Fruit fly (Drosophila melanogaster) whole organism, pupa: ENCODE data around the gene Atx2.

Source experiments
- CG10348 ChIP-seq: fragments of 200-800 bp; sonication (Bioruptor generic); IDR thresholded peaks from 2 replicates; pipeline ENCODE4 v1.3.6; 2022; ENCODE audit warnings: missing biosample characterization, missing genetic modification characterization
- CG12605 ChIP-seq: fragments of 200-800 bp; sonication (Bioruptor generic); IDR thresholded peaks from 2 replicates; pipeline ENCODE4 v1.3.6; 2022; ENCODE audit warnings: missing biosample characterization, missing genetic modification characterization
- CG13204 ChIP-seq: fragments of 200-800 bp; sonication (Bioruptor generic); optimal IDR thresholded peaks from 2 replicates; lab custom pipeline; 2018; ENCODE audit warnings: missing biosample characterization, mild to moderate bottlenecking, missing genetic modification characterization, moderate library complexity
- CG14655 ChIP-seq: fragments of 200-800 bp; sonication (Bioruptor generic); optimal IDR thresholded peaks from 3 replicates; lab custom pipeline; 2017; ENCODE audit warnings: mild to moderate bottlenecking, missing biosample characterization, missing genetic modification reagents, missing genetic modification characterization
- CG15710 ChIP-seq: fragments of 200-800 bp; sonication (Bioruptor generic); optimal IDR thresholded peaks from 2 replicates; lab custom pipeline; 2018; ENCODE audit warnings: missing biosample characterization, mild to moderate bottlenecking, missing genetic modification characterization, moderate library complexity
- CG17806 ChIP-seq: fragments of 200-800 bp; sonication (Bioruptor generic); optimal IDR thresholded peaks from 2 replicates; lab custom pipeline; 2018; ENCODE audit warnings: missing biosample characterization, mild to moderate bottlenecking, missing genetic modification characterization, moderate library complexity
- CG34367 ChIP-seq: fragments of 200-800 bp; sonication (Bioruptor generic); optimal IDR thresholded peaks from 2 replicates; lab custom pipeline; 2018; ENCODE audit warnings: missing biosample characterization, mild to moderate bottlenecking, missing genetic modification characterization
- CG4496 ChIP-seq: fragments of 200-800 bp; sonication (Bioruptor generic); IDR thresholded peaks from 3 replicates; pipeline ENCODE4 v1.3.6; 2022; ENCODE audit warnings: missing biosample characterization, missing genetic modification characterization
- CG8159 ChIP-seq: fragments of 200-800 bp; sonication (Bioruptor generic); optimal IDR thresholded peaks from 3 replicates; lab custom pipeline; 2018; ENCODE audit warnings: missing biosample characterization, mild to moderate bottlenecking, missing genetic modification characterization, moderate library complexity
- CG8301 ChIP-seq: fragments of 200-800 bp; sonication (Bioruptor generic); optimal IDR thresholded peaks from 2 replicates; lab custom pipeline; 2018; ENCODE audit warnings: missing biosample characterization, mild to moderate bottlenecking, missing genetic modification characterization
- CG9948 ChIP-seq: fragments of 200-800 bp; sonication (Bioruptor generic); optimal IDR thresholded peaks from 2 replicates; lab custom pipeline; 2018; ENCODE audit warnings: missing biosample characterization, mild to moderate bottlenecking, missing genetic modification characterization, moderate library complexity
- D1 ChIP-seq: fragments of 200-800 bp; sonication (Bioruptor generic); optimal IDR thresholded peaks from 2 replicates; lab custom pipeline; 2018; ENCODE audit warnings: missing biosample characterization, mild to moderate bottlenecking, missing genetic modification characterization, moderate library complexity
- EcR ChIP-seq: fragments of 200-800 bp; sonication (Bioruptor generic); optimal IDR thresholded peaks from 3 replicates; lab custom pipeline; 2019; ENCODE audit warnings: missing biosample characterization, missing genetic modification characterization, mild to moderate bottlenecking, moderate library complexity, missing genetic modification reagents
- Ets98B ChIP-seq: fragments of 200-800 bp; sonication (Bioruptor generic); IDR thresholded peaks from 2 replicates; pipeline ENCODE4 v1.3.6; 2022; ENCODE audit warnings: missing biosample characterization, missing genetic modification characterization
- Pif1A ChIP-seq: fragments of 200-800 bp; sonication (Bioruptor generic); optimal IDR thresholded peaks from 3 replicates; lab custom pipeline; 2016; ENCODE audit warnings: missing biosample characterization, missing genetic modification characterization
- Pif1B ChIP-seq: fragments of 200-800 bp; sonication (Bioruptor generic); optimal IDR thresholded peaks from 3 replicates; lab custom pipeline; 2016; ENCODE audit warnings: missing biosample characterization, missing genetic modification characterization
- Snoo ChIP-seq: fragments of 200-800 bp; sonication (Bioruptor generic); optimal IDR thresholded peaks from 3 replicates; lab custom pipeline; 2017; ENCODE audit warnings: missing biosample characterization, mild to moderate bottlenecking, missing genetic modification characterization, inconsistent platforms
- fd96Ca ChIP-seq: fragments of 200-800 bp; sonication (Bioruptor generic); IDR thresholded peaks from 3 replicates; pipeline ENCODE4 v1.3.6; 2022; ENCODE audit warnings: missing biosample characterization, missing genetic modification characterization
- gl ChIP-seq: fragments of 200-800 bp; sonication (Bioruptor generic); optimal IDR thresholded peaks from 2 replicates; lab custom pipeline; 2018; ENCODE audit warnings: missing biosample characterization, mild to moderate bottlenecking, missing genetic modification characterization
- rn ChIP-seq: fragments of 200-800 bp; sonication (Bioruptor generic); IDR thresholded peaks from 2 replicates; pipeline ENCODE4 v1.3.6; 2022; ENCODE audit warnings: missing biosample characterization, missing genetic modification characterization

Gene Atx2

dm6 chr3R:15451344-15452107 lies 43.3 kb downstream of the Atx2 start:
- TF ChIP-seq CG4496 (GFP tag; lab: Robert Waterston, UW) (no peak), EcR (GFP tag; lab: Kevin White, UChicago) (peak; percentile 24)

dm6 chr3R:15457386-15458011 lies 49.3 kb downstream of the Atx2 start:
- TF ChIP-seq EcR (GFP tag; lab: Kevin White, UChicago) (peak; percentile 67), gl (no peak), Ets98B (GFP tag; lab: Robert Waterston, UW) (no peak), CG17806 (tag; lab: Kevin White, UChicago) (peak; percentile 43), Snoo (tag; lab: Kevin White, UChicago) (peak; percentile 38), Pif1B (GFP tag; lab: Kevin White, UChicago) (peak; percentile 7), D1 (tag; lab: Kevin White, UChicago) (no peak), CG14655 (GFP tag; lab: Kevin White, UChicago) (peak; percentile 1), rn (GFP tag; lab: Robert Waterston, UW) (no peak), CG15710 (tag; lab: Kevin White, UChicago) (peak; percentile 49), CG34367 (peak; percentile 1), CG8159 (peak; percentile 49), CG10348 (no peak), CG13204 (GFP tag; lab: Kevin White, UChicago) (no peak), fd96Ca (GFP tag; lab: Robert Waterston, UW) (no peak), Pif1A (GFP tag; lab: Kevin White, UChicago) (peak; percentile 27), CG8301 (peak; percentile 3), CG9948 (tag; lab: Kevin White, UChicago) (peak; percentile 13)

dm6 chr3R:15458186-15458715 lies 50.0 kb downstream of the Atx2 start:
- no peak for TF ChIP-seq Pif1B (GFP tag; lab: Kevin White, UChicago)
- no peak for TF ChIP-seq CG14655 (GFP tag; lab: Kevin White, UChicago)
- TF ChIP-seq D1 (tag; lab: Kevin White, UChicago): no peak
- no peak for TF ChIP-seq Ets98B (GFP tag; lab: Robert Waterston, UW)
- TF ChIP-seq CG13204 (GFP tag; lab: Kevin White, UChicago): no peak
- no peak for TF ChIP-seq Pif1A (GFP tag; lab: Kevin White, UChicago)
- TF ChIP-seq CG10348: no peak
- TF ChIP-seq EcR (GFP tag; lab: Kevin White, UChicago): no peak
- no peak for TF ChIP-seq CG8301
- no peak for TF ChIP-seq fd96Ca (GFP tag; lab: Robert Waterston, UW)
- no peak for TF ChIP-seq gl
- TF ChIP-seq rn (GFP tag; lab: Robert Waterston, UW): no peak
- no peak for TF ChIP-seq CG12605 (GFP tag; lab: Robert Waterston, UW)

- TF ChIP-seq D1 (tag; lab: Kevin White, UChicago) (no peak), CG4496 (GFP tag; lab: Robert Waterston, UW) (no peak), gl (no peak), EcR (GFP tag; lab: Kevin White, UChicago) (peak; percentile 94), Snoo (tag; lab: Kevin White, UChicago) (no peak), CG15710 (tag; lab: Kevin White, UChicago) (no peak), CG17806 (tag; lab: Kevin White, UChicago) (no peak), fd96Ca (GFP tag; lab: Robert Waterston, UW) (no peak), CG14655 (GFP tag; lab: Kevin White, UChicago) (no peak), CG12605 (GFP tag; lab: Robert Waterston, UW) (no peak), CG13204 (GFP tag; lab: Kevin White, UChicago) (peak; percentile 29), CG8301 (no peak), Pif1A (GFP tag; lab: Kevin White, UChicago) (no peak), CG9948 (tag; lab: Kevin White, UChicago) (no peak)
These were observed 54.9 kb downstream of the Atx2 start for dm6 chr3R:15463172-15463571.
